Worm (Caenorhabditis elegans) whole organism, L1 larva: ENCODE measurements around the gene C18G1.6.

ENCODE experiments used
- C16A3.4 ChIP-seq: fragments of 150-350 bp; optimal IDR thresholded peaks from 2 replicates; lab custom pipeline; 2014; ENCODE audit warnings: missing biosample characterization, missing genetic modification characterization
- ceh-90 ChIP-seq: sonication (generic microtip); optimal IDR thresholded peaks from 2 replicates; lab custom pipeline; 2016; ENCODE audit warnings: missing genetic modification characterization, missing compliant biosample characterization
- lin-35 ChIP-seq, 2 experiments: fragments of 150-350 bp; optimal IDR thresholded peaks; 2 replicates each; lab custom pipeline; 2014; ENCODE audit warnings: missing biosample characterization in 2 of 2, missing genetic modification characterization in 2 of 2, missing genetic modification reagents in 2 of 2
- lin-39 ChIP-seq: fragments of 150-350 bp; optimal IDR thresholded peaks from 2 replicates; lab custom pipeline; 2014; ENCODE audit warnings: missing biosample characterization, missing genetic modification reagents, missing genetic modification characterization
- pqm-1 ChIP-seq: sonication (generic microtip); optimal IDR thresholded peaks from 3 replicates; lab custom pipeline; 2017; ENCODE audit warnings: missing biosample characterization, missing genetic modification characterization
- sptf-1 ChIP-seq: fragments of 150-350 bp; optimal IDR thresholded peaks from 2 replicates; lab custom pipeline; 2014; ENCODE audit warnings: missing biosample characterization, missing genetic modification characterization
- tbx-2 ChIP-seq: sonication (generic microtip); optimal IDR thresholded peaks from 2 replicates; lab custom pipeline; 2016; ENCODE audit warnings: missing genetic modification characterization, missing compliant biosample characterization

DNA sequence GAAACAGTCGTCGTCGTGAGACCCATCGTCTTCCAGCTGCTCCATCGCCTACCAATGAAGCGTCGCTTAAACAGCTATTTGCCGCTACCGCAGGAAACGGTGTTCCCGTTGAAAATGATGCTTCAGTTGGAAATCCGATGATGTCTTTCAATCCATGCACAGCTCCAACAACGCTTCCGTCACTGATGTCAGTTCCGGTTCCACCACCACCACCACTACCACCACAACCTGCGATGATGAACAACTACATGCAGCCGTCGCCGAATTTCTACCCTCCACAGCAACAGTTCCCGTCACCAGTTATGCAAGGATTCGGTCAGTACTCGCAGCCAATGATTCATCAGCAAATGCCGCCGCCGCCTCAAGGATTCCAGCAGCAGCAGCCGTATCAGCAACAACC lies 16.4 kb upstream of the C18G1.6 start:
- TF ChIP-seq ceh-90 (tag; lab: Kevin White, UChicago) (no peak), C16A3.4 (tag; lab: Kevin White, UChicago) (no peak), lin-35 (GFP tag; optimal IDR thresholded peaks at IDR 0.05; lab: Kevin White, UChicago) (no peak), pqm-1 (tag; lab: Kevin White, UChicago) (no peak), tbx-2 (no peak), lin-39 (tag; lab: Kevin White, UChicago) (no peak), sptf-1 (tag; lab: Kevin White, UChicago) (no peak)
